Fruit fly (Drosophila melanogaster) S2 (cell line): ENCODE measurements around the gene CG14079.

ENCODE experiments used
- CG8478 ChIP-seq: fragments of >200 bp; optimal IDR thresholded peaks from 2 replicates; lab custom pipeline; 2018
- CTCF ChIP-seq, 2 experiments: fragments of >200 bp; optimal IDR thresholded peaks; 2 replicates each; lab custom pipeline; 2018

DNA sequence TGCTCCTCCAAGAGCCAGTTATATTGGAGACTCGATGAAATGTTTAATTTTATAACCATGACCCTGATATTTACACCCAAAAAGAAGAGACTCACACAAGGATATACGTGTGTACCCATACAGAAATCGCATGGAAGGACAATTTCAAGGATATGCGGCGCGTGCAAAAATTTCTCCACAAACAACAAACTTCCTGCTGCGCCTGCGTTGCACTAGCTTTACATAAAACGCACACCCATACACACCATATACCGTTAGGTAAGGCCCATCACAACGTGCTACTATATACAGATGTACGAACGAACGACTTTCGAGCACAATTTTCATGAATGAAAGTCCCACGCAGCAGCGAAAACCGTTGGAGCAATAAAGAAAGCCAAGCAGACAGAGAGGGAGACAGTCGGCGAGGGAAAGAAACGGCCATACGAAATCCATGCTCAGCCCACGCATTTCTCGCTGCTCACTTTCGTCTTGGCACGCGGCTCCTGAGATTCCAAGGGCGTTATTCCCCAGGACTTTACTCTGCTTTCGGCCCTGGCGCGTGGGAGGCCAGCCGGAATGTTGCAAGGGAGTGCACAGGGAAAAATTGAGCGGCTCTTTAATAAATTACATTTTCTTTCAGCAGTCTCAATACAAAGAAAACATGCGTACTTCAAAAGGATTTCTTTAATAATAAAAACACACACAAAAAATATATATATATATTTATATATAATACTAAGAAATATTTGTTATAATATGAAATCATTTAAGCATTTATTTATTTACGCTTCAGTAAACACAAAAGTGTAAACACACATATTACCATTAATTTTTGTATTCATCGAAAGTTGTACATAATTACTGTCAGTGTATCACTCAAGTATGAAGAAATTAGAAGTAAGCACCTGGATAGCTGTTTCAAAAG is 10.2 kb upstream of the CG14079 start:
- TF ChIP-seq CTCF (optimal IDR thresholded peaks at IDR 0.05; lab: Kevin White, UChicago) = no peak
- TF ChIP-seq CG8478 = no peak
